Worm (Caenorhabditis elegans) whole organism, mixed stage, embryonic: ENCODE data around the gene T06E4.7.

Experiments
- bed-3 ChIP-seq: fragments of 200-800 bp; sonication (Bioruptor generic); optimal IDR thresholded peaks from 3 replicates; lab custom pipeline; 2018; ENCODE audit warnings: mild to moderate bottlenecking, missing genetic modification characterization, moderate library complexity, missing compliant biosample characterization
- blmp-1 ChIP-seq: fragments of 150-350 bp; optimal IDR thresholded peaks from 2 replicates; lab custom pipeline; 2014; ENCODE audit warnings: missing biosample characterization, missing genetic modification characterization
- ceh-39 ChIP-seq: fragments of 150-350 bp; optimal IDR thresholded peaks from 2 replicates; lab custom pipeline; 2014; ENCODE audit warnings: missing biosample characterization, missing genetic modification characterization
- ceh-43 ChIP-seq: fragments of 200-800 bp; sonication (Bioruptor generic); optimal IDR thresholded peaks from 2 replicates; lab custom pipeline; 2018; ENCODE audit warnings: mild to moderate bottlenecking, missing genetic modification characterization, moderate library complexity, missing compliant biosample characterization
- ceh-83 ChIP-seq: fragments of 200-800 bp; sonication (Bioruptor generic); optimal IDR thresholded peaks from 2 replicates; lab custom pipeline; 2018; ENCODE audit warnings: mild to moderate bottlenecking, missing genetic modification characterization, missing compliant biosample characterization
- ces-1 ChIP-seq: fragments of 150-350 bp; optimal IDR thresholded peaks from 2 replicates; lab custom pipeline; 2014; ENCODE audit warnings: missing biosample characterization, missing genetic modification reagents, missing genetic modification characterization
- cnd-1 ChIP-seq: fragments of 200-800 bp; sonication (Bioruptor generic); optimal IDR thresholded peaks from 2 replicates; lab custom pipeline; 2018; ENCODE audit warnings: mild to moderate bottlenecking, missing genetic modification characterization, missing compliant biosample characterization
- drap-1 ChIP-seq: fragments of 200-800 bp; sonication (Bioruptor generic); optimal IDR thresholded peaks from 3 replicates; lab custom pipeline; 2018; ENCODE audit warnings: mild to moderate bottlenecking, missing genetic modification characterization, missing compliant biosample characterization
- elt-1 ChIP-seq: sonication (generic microtip); optimal IDR thresholded peaks from 2 replicates; lab custom pipeline; 2017; ENCODE audit warnings: missing genetic modification characterization, mild to moderate bottlenecking, missing compliant biosample characterization, antibody characterized with exemption, moderate library complexity, borderline replicate concordance; ENCODE audit not compliant: insufficient read depth
- flh-1 ChIP-seq: fragments of 200-800 bp; sonication (Bioruptor generic); optimal IDR thresholded peaks from 2 replicates; lab custom pipeline; 2018; ENCODE audit warnings: mild to moderate bottlenecking, missing genetic modification characterization, moderate library complexity, missing compliant biosample characterization
- hlh-1 ChIP-seq: fragments of 150-350 bp; optimal IDR thresholded peaks from 2 replicates; lab custom pipeline; 2014; ENCODE audit warnings: missing biosample characterization, missing genetic modification reagents, missing genetic modification characterization
- lin-32 ChIP-seq: fragments of 200-800 bp; sonication (Bioruptor generic); optimal IDR thresholded peaks from 2 replicates; lab custom pipeline; 2018; ENCODE audit warnings: mild to moderate bottlenecking, missing genetic modification characterization, missing compliant biosample characterization
- lsy-2 ChIP-seq: fragments of 150-350 bp; optimal IDR thresholded peaks from 2 replicates; lab custom pipeline; 2014; ENCODE audit warnings: missing biosample characterization, missing genetic modification characterization
- mab-5 ChIP-seq: fragments of 150-350 bp; optimal IDR thresholded peaks from 2 replicates; lab custom pipeline; 2014; ENCODE audit warnings: missing biosample characterization, missing genetic modification characterization
- mep-1 ChIP-seq: fragments of 150-350 bp; optimal IDR thresholded peaks from 2 replicates; lab custom pipeline; 2017; ENCODE audit warnings: missing biosample characterization, missing genetic modification reagents, missing genetic modification characterization, inconsistent platforms
- mls-2 ChIP-seq: sonication (generic microtip); optimal IDR thresholded peaks from 2 replicates; lab custom pipeline; 2016; ENCODE audit warnings: mild to moderate bottlenecking, missing genetic modification characterization, moderate library complexity, missing compliant biosample characterization
- nhr-12 ChIP-seq: fragments of 150-350 bp; optimal IDR thresholded peaks from 2 replicates; lab custom pipeline; 2014; ENCODE audit warnings: missing biosample characterization, missing genetic modification characterization
- nhr-2 ChIP-seq: fragments of 150-350 bp; optimal IDR thresholded peaks from 2 replicates; lab custom pipeline; 2014; ENCODE audit warnings: missing biosample characterization, missing genetic modification characterization
- nhr-76 ChIP-seq: sonication (generic microtip); optimal IDR thresholded peaks from 2 replicates; lab custom pipeline; 2017; ENCODE audit warnings: missing biosample characterization, missing genetic modification characterization
- pha-4 ChIP-seq: fragments of 150-350 bp; optimal IDR thresholded peaks from 2 replicates; lab custom pipeline; 2018; ENCODE audit warnings: missing biosample characterization, missing genetic modification reagents, missing genetic modification characterization
- sem-2 ChIP-seq: fragments of 200-800 bp; sonication (Bioruptor generic); optimal IDR thresholded peaks from 2 replicates; lab custom pipeline; 2018; ENCODE audit warnings: mild to moderate bottlenecking, missing genetic modification characterization, missing compliant biosample characterization
- snpc-4 ChIP-seq: fragments of 150-350 bp; optimal IDR thresholded peaks from 2 replicates; lab custom pipeline; 2014; ENCODE audit warnings: missing biosample characterization, missing genetic modification characterization
- sptf-1 ChIP-seq: sonication (generic microtip); optimal IDR thresholded peaks from 2 replicates; lab custom pipeline; 2017; ENCODE audit warnings: mild to moderate bottlenecking, missing genetic modification characterization, moderate library complexity, missing compliant biosample characterization
- tbx-8 ChIP-seq: fragments of 200-800 bp; sonication (Bioruptor generic); optimal IDR thresholded peaks from 2 replicates; lab custom pipeline; 2018; ENCODE audit warnings: mild to moderate bottlenecking, missing genetic modification characterization, moderate library complexity, missing compliant biosample characterization
- unc-120 ChIP-seq: sonication (generic microtip); optimal IDR thresholded peaks from 2 replicates; lab custom pipeline; 2017; ENCODE audit warnings: missing genetic modification characterization, missing compliant biosample characterization; ENCODE audit not compliant: poor library complexity, severe bottlenecking
- unc-62 ChIP-seq: fragments of 150-350 bp; optimal IDR thresholded peaks from 2 replicates; lab custom pipeline; 2014; ENCODE audit warnings: missing biosample characterization, missing genetic modification reagents, missing genetic modification characterization
- zip-8 ChIP-seq: fragments of 150-350 bp; optimal IDR thresholded peaks from 2 replicates; lab custom pipeline; 2014; ENCODE audit warnings: missing biosample characterization, missing genetic modification characterization
- ztf-11 ChIP-seq: fragments of 150-350 bp; optimal IDR thresholded peaks from 2 replicates; lab custom pipeline; 2014; ENCODE audit warnings: missing biosample characterization, missing genetic modification characterization

The T06E4.7 gene

ce11 chrV:9630944-9631343 lies 4.7 kb downstream of the T06E4.7 start, which contains the start of gene T06E4.5:
TSS of gene T06E4.5 (plus strand) at chrV:9631244.
- no peak for TF ChIP-seq elt-1 (tag; lab: Kevin White, UChicago)
- TF ChIP-seq, all 35 proteins: peak for 0

ce11 chrV:9632348-9632747 lies 6.2 kb downstream of the T06E4.7 start:
- TF ChIP-seq sptf-1 (tag; lab: Kevin White, UChicago) (no peak), ztf-11 (tag; lab: Kevin White, UChicago) (no peak), ceh-39 (tag; lab: Kevin White, UChicago) (no peak), nhr-2 (tag; lab: Kevin White, UChicago) (no peak), snpc-4 (tag; lab: Kevin White, UChicago) (no peak), unc-62 (GFP tag; lab: Kevin White, UChicago) (no peak), pha-4 (tag; lab: Kevin White, UChicago) (no peak), mls-2 (no peak)

DNA sequence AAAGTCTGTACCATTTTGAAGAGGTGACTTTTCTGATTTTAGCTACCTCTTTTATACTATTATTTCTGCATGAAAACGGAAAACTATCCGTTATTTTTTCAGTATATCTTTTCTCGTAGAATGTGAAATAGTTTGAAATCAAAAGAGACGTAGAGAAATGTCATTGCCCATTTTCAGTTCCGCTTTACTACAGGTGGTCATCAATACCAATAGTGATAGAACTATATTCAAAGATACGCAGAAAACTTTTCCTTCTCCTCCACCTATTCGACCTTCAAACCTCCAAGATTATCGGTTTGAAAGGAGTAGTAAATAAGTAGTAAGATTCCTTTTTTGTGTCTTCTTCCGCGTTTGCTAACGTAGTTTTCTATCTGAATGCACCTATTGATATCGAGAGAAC lies 7.1 kb downstream of the T06E4.7 start, which contains the start of gene col-147:
Gene col-147 (minus strand): TSS at position 26 of the 400 bp plus-strand sequence.
- TF ChIP-seq tbx-8 (GFP tag; lab: Kevin White, UChicago) (no peak), drap-1 (GFP tag; lab: Kevin White, UChicago) (no peak), nhr-12 (tag; lab: Kevin White, UChicago) (no peak), mab-5 (tag; lab: Kevin White, UChicago) (no peak), unc-62 (GFP tag; lab: Kevin White, UChicago) (no peak), hlh-1 (tag; lab: Kevin White, UChicago) (no peak), unc-120 (no peak), lin-32 (no peak), ces-1 (GFP tag; lab: Kevin White, UChicago) (no peak), ceh-39 (tag; lab: Kevin White, UChicago) (no peak), nhr-76 (tag; lab: Kevin White, UChicago) (no peak), lsy-2 (no peak), cnd-1 (tag; lab: Kevin White, UChicago) (no peak), mep-1 (tag; lab: Kevin White, UChicago) (no peak), ceh-43 (GFP tag; lab: Kevin White, UChicago) (no peak)

DNA sequence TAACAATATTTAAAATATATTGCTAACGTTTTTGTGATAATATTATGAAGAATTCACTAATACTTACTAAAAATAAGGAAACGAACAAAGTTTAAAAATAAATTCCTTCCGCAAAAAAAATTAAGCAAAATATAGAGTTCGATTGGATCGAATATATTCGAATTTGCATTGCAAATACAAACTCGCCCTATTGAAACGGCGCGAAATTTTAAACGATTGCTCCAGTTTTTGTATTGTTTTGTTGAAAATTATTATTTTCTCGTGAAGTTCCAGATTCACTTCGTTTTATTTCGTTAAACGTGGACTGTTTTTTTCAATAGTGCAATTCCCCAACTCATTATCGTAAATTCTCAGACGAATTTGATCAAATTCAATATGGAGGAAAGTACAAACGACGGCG lies 19.3 kb downstream of the T06E4.7 start, which contains the start of the genes atl-1 and hcp-2:
Gene atl-1 (minus strand): TSS at position 89 of the 400 bp plus-strand sequence.
Gene hcp-2 (plus strand): TSS at position 353 of the 400 bp plus-strand sequence.
- no peak for TF ChIP-seq zip-8 (tag; lab: Kevin White, UChicago)

- TF ChIP-seq ceh-39 (tag; lab: Kevin White, UChicago) (no peak), flh-1 (no peak), lin-32 (no peak), cnd-1 (tag; lab: Kevin White, UChicago) (no peak)
Measured at ce11 chrV:9651294-9651693, 25.1 kb downstream of the T06E4.7 start, which contains the start of gene T06E4.21. TSS of gene T06E4.21 (plus strand) at chrV:9651594.

ce11 chrV:9654154-9654805 lies 28.1 kb downstream of the T06E4.7 start, which contains the start of gene cyp-29A4:
TSS of gene cyp-29A4 (plus strand) at chrV:9654755.
- no peak for TF ChIP-seq mab-5 (tag; lab: Kevin White, UChicago)
- no peak for TF ChIP-seq bed-3 (GFP tag; lab: Kevin White, UChicago)
- TF ChIP-seq blmp-1 (tag; lab: Kevin White, UChicago) = no peak
- TF ChIP-seq cnd-1 (tag; lab: Kevin White, UChicago) = no peak
- no peak for TF ChIP-seq nhr-76 (tag; lab: Kevin White, UChicago)
- no peak for TF ChIP-seq ztf-11 (tag; lab: Kevin White, UChicago)
- TF ChIP-seq drap-1 (GFP tag; lab: Kevin White, UChicago) = no peak
- TF ChIP-seq nhr-12 (tag; lab: Kevin White, UChicago) = no peak
- no peak for TF ChIP-seq mls-2
- TF ChIP-seq sem-2 (GFP tag; lab: Kevin White, UChicago) = no peak
- TF ChIP-seq snpc-4 (tag; lab: Kevin White, UChicago) = no peak
- no peak for TF ChIP-seq elt-1 (tag; lab: Kevin White, UChicago)
- no peak for TF ChIP-seq hlh-1 (tag; lab: Kevin White, UChicago)
- no peak for TF ChIP-seq ceh-43 (GFP tag; lab: Kevin White, UChicago)
- TF ChIP-seq ceh-83 (GFP tag; lab: Kevin White, UChicago) = no peak
